Fruit fly (Drosophila melanogaster) whole organism, embryonic: ENCODE results near the gene CG8668.

Experiments used
- Adf1 ChIP-seq: fragments of 200-800 bp; sonication (Bioruptor generic); IDR thresholded peaks from 2 replicates; pipeline ENCODE4 v1.3.6; 2022; ENCODE audit warnings: missing biosample characterization, missing genetic modification characterization
- Aef1 ChIP-seq: fragments of 200-800 bp; sonication (Bioruptor generic); IDR thresholded peaks from 3 replicates; pipeline ENCODE4 v1.3.6; 2022; ENCODE audit warnings: missing biosample characterization, missing genetic modification characterization
- Asciz ChIP-seq: fragments of 200-800 bp; sonication (Bioruptor generic); optimal IDR thresholded peaks from 2 replicates; lab custom pipeline; 2017; ENCODE audit warnings: missing biosample characterization, mild to moderate bottlenecking, missing genetic modification characterization, missing genetic modification reagents
- Atf3 ChIP-seq: fragments of 200-800 bp; sonication (Bioruptor generic); optimal IDR thresholded peaks from 3 replicates; lab custom pipeline; 2016; ENCODE audit warnings: missing biosample characterization, missing genetic modification characterization
- Bgb ChIP-seq: fragments of 200-800 bp; sonication (Bioruptor generic); IDR thresholded peaks from 2 replicates; pipeline ENCODE4 v1.3.6; 2022; ENCODE audit warnings: missing biosample characterization, missing genetic modification characterization; ENCODE audit not compliant: partially characterized antibody
- CG10267 ChIP-seq: fragments of 200-800 bp; sonication (Bioruptor generic); optimal IDR thresholded peaks from 2 replicates; lab custom pipeline; 2018; ENCODE audit warnings: missing biosample characterization, mild to moderate bottlenecking, missing genetic modification characterization, moderate library complexity
- CG12391 ChIP-seq: fragments of 200-800 bp; sonication (Bioruptor generic); optimal IDR thresholded peaks from 3 replicates; lab custom pipeline; 2018; ENCODE audit warnings: missing biosample characterization, mild to moderate bottlenecking, missing genetic modification characterization, moderate library complexity
- CG15011 ChIP-seq: fragments of 200-800 bp; sonication (Bioruptor generic); optimal IDR thresholded peaks from 3 replicates; lab custom pipeline; 2018; ENCODE audit warnings: missing biosample characterization, mild to moderate bottlenecking, missing genetic modification characterization
- CG15073 ChIP-seq: fragments of 200-800 bp; sonication (Bioruptor generic); optimal IDR thresholded peaks from 2 replicates; lab custom pipeline; 2016; ENCODE audit warnings: missing biosample characterization, missing genetic modification characterization
- CG15479 ChIP-seq: fragments of 200-800 bp; sonication (Bioruptor generic); optimal IDR thresholded peaks from 3 replicates; lab custom pipeline; 2019; ENCODE audit warnings: missing biosample characterization, mild to moderate bottlenecking, missing genetic modification characterization, moderate library complexity
- CG16815 ChIP-seq: fragments of 200-800 bp; sonication (Bioruptor generic); optimal IDR thresholded peaks from 3 replicates; lab custom pipeline; 2017; ENCODE audit warnings: missing biosample characterization, mild to moderate bottlenecking, missing genetic modification characterization
- CG17328 ChIP-seq: fragments of 200-800 bp; sonication (Bioruptor generic); IDR thresholded peaks from 2 replicates; pipeline ENCODE4 v1.3.6; 2022; ENCODE audit warnings: missing biosample characterization, missing genetic modification characterization
- CG2202 ChIP-seq: fragments of 200-800 bp; sonication (Bioruptor generic); optimal IDR thresholded peaks from 2 replicates; lab custom pipeline; 2018; ENCODE audit warnings: missing biosample characterization, mild to moderate bottlenecking, missing genetic modification characterization
- CG2678 ChIP-seq: fragments of 200-800 bp; sonication (Bioruptor generic); optimal IDR thresholded peaks from 3 replicates; lab custom pipeline; 2019; ENCODE audit warnings: missing biosample characterization, mild to moderate bottlenecking, missing genetic modification characterization, moderate library complexity
- CG31441 ChIP-seq: fragments of 200-800 bp; sonication (Bioruptor generic); IDR thresholded peaks from 2 replicates; pipeline ENCODE4 v1.3.6; 2022; ENCODE audit warnings: missing biosample characterization, missing genetic modification characterization
- CG32767 ChIP-seq: fragments of 200-800 bp; sonication (Bioruptor generic); IDR thresholded peaks from 2 replicates; pipeline ENCODE4 v1.3.6; 2022; ENCODE audit warnings: missing biosample characterization, missing genetic modification characterization
- CG33213 ChIP-seq: fragments of 200-800 bp; sonication (Bioruptor generic); optimal IDR thresholded peaks from 3 replicates; lab custom pipeline; 2016; ENCODE audit warnings: missing biosample characterization, missing genetic modification characterization
- CG6272 ChIP-seq: fragments of 200-800 bp; sonication (Bioruptor generic); IDR thresholded peaks from 2 replicates; pipeline ENCODE4 v1.3.6; 2022; ENCODE audit warnings: missing biosample characterization, missing genetic modification characterization
- CG6791 ChIP-seq: fragments of 200-800 bp; sonication (Bioruptor generic); IDR thresholded peaks from 3 replicates; pipeline ENCODE4 v1.3.6; 2022; ENCODE audit warnings: missing biosample characterization, missing genetic modification characterization; ENCODE audit not compliant: partially characterized antibody
- CG7372 ChIP-seq: fragments of 200-800 bp; sonication (Bioruptor generic); IDR thresholded peaks from 2 replicates; pipeline ENCODE4 v1.3.6; 2022; ENCODE audit warnings: missing biosample characterization, missing genetic modification characterization
- CG7928 ChIP-seq: fragments of 200-800 bp; sonication (Bioruptor generic); optimal IDR thresholded peaks from 2 replicates; lab custom pipeline; 2017; ENCODE audit warnings: missing biosample characterization, mild to moderate bottlenecking, missing genetic modification characterization
- CG7963 ChIP-seq: fragments of 200-800 bp; sonication (Bioruptor generic); IDR thresholded peaks from 3 replicates; pipeline ENCODE4 v1.3.6; 2022; ENCODE audit warnings: missing biosample characterization, missing genetic modification characterization; ENCODE audit not compliant: partially characterized antibody
- CG8359 ChIP-seq: fragments of 200-800 bp; sonication (Bioruptor generic); optimal IDR thresholded peaks from 2 replicates; lab custom pipeline; 2017; ENCODE audit warnings: missing biosample characterization, mild to moderate bottlenecking, missing genetic modification characterization, borderline replicate concordance
- CG9437 ChIP-seq: fragments of 200-800 bp; sonication (Bioruptor generic); optimal IDR thresholded peaks from 2 replicates; lab custom pipeline; 2018; ENCODE audit warnings: missing biosample characterization, mild to moderate bottlenecking, missing genetic modification characterization
- Camta ChIP-seq: fragments of 200-800 bp; sonication (Bioruptor generic); optimal IDR thresholded peaks from 2 replicates; lab custom pipeline; 2016; ENCODE audit warnings: missing biosample characterization, missing genetic modification characterization
- Dek ChIP-seq: fragments of 200-800 bp; sonication (Bioruptor generic); optimal IDR thresholded peaks from 3 replicates; lab custom pipeline; 2019; ENCODE audit warnings: missing biosample characterization, mild to moderate bottlenecking, missing genetic modification characterization, moderate library complexity
- Drgx ChIP-seq: fragments of 200-800 bp; sonication (Bioruptor generic); IDR thresholded peaks from 2 replicates; pipeline ENCODE4 v1.3.6; 2022; ENCODE audit warnings: missing biosample characterization, missing genetic modification characterization
- HLH3B ChIP-seq: fragments of 200-800 bp; sonication (Bioruptor generic); IDR thresholded peaks from 2 replicates; pipeline ENCODE4 v1.3.6; 2022; ENCODE audit warnings: missing biosample characterization, missing genetic modification characterization
- Jarid2 ChIP-seq: fragments of 200-800 bp; sonication (Bioruptor generic); optimal IDR thresholded peaks from 3 replicates; lab custom pipeline; 2017; ENCODE audit warnings: mild to moderate bottlenecking, missing biosample characterization, missing genetic modification reagents, missing genetic modification characterization
- Lpt ChIP-seq: fragments of >200 bp; optimal IDR thresholded peaks from 2 replicates; lab custom pipeline; 2018; ENCODE audit warnings: missing biosample characterization, missing genetic modification characterization
- NC2β ChIP-seq: fragments of 200-800 bp; sonication (Bioruptor generic); optimal IDR thresholded peaks from 2 replicates; lab custom pipeline; 2016; ENCODE audit warnings: missing biosample characterization, missing genetic modification characterization
- Opbp ChIP-seq: fragments of 200-800 bp; sonication (Bioruptor generic); IDR thresholded peaks from 3 replicates; pipeline ENCODE4 v1.3.6; 2022; ENCODE audit warnings: missing biosample characterization, missing genetic modification characterization; ENCODE audit not compliant: partially characterized antibody
- Spps ChIP-seq: fragments of 200-800 bp; sonication (Bioruptor generic); optimal IDR thresholded peaks from 2 replicates; lab custom pipeline; 2018; ENCODE audit warnings: missing biosample characterization, mild to moderate bottlenecking, missing genetic modification characterization
- abd-A ChIP-seq: fragments of 200-800 bp; sonication (Bioruptor generic); optimal IDR thresholded peaks from 3 replicates; lab custom pipeline; 2019; ENCODE audit warnings: missing biosample characterization, mild to moderate bottlenecking, missing genetic modification characterization, moderate library complexity
- al ChIP-seq: fragments of 200-800 bp; sonication (Bioruptor generic); IDR thresholded peaks from 2 replicates; pipeline ENCODE4 v1.3.6; 2022; ENCODE audit warnings: missing biosample characterization, missing genetic modification characterization
- ci ChIP-seq: fragments of 200-800 bp; sonication (Bioruptor generic); IDR thresholded peaks from 3 replicates; pipeline ENCODE4 v1.3.6; 2022; ENCODE audit warnings: missing biosample characterization, missing genetic modification characterization
- crol ChIP-seq: fragments of 200-800 bp; sonication (Bioruptor generic); IDR thresholded peaks from 2 replicates; pipeline ENCODE4 v1.3.6; 2022; ENCODE audit warnings: missing biosample characterization, missing genetic modification characterization
- dpn ChIP-seq, 2 experiments: fragments of 200-800 bp; sonication (Bioruptor generic); optimal IDR thresholded peaks; 3 replicates each; lab custom pipeline; 2016; ENCODE audit warnings: missing biosample characterization in 2 of 2, missing genetic modification characterization in 2 of 2
- jing ChIP-seq: fragments of 200-800 bp; sonication (Bioruptor generic); optimal IDR thresholded peaks from 2 replicates; lab custom pipeline; 2018; ENCODE audit warnings: missing biosample characterization, mild to moderate bottlenecking, missing genetic modification characterization
- lov ChIP-seq, 2 experiments: fragments of 200-800 bp in 1 of 2; fragments of >200 bp in 1 of 2; sonication (Bioruptor generic) in 1 of 2; IDR thresholded peaks in 1 of 2; optimal IDR thresholded peaks in 1 of 2; 2 replicates in 1 of 2; 3 replicates in 1 of 2; pipeline versions ENCODE4 v1.3.6 to Lab custom; 2017 to 2022; ENCODE audit warnings: missing biosample characterization in 1 of 2, missing genetic modification characterization in 1 of 2
- pzg ChIP-seq: fragments of 200-800 bp; sonication (Bioruptor generic); optimal IDR thresholded peaks from 3 replicates; lab custom pipeline; 2018; ENCODE audit warnings: missing biosample characterization, mild to moderate bottlenecking, missing genetic modification characterization, moderate library complexity
- ranshi ChIP-seq: fragments of 200-800 bp; sonication (Bioruptor generic); IDR thresholded peaks from 2 replicates; pipeline ENCODE4 v1.3.6; 2022; ENCODE audit warnings: missing biosample characterization, missing genetic modification characterization
- row ChIP-seq: fragments of 200-800 bp; sonication (Bioruptor generic); IDR thresholded peaks from 3 replicates; pipeline ENCODE4 v1.3.6; 2022; ENCODE audit warnings: missing biosample characterization, missing genetic modification characterization
- salm ChIP-seq: fragments of 200-800 bp; sonication (Bioruptor generic); optimal IDR thresholded peaks from 2 replicates; lab custom pipeline; 2018; ENCODE audit warnings: missing biosample characterization, mild to moderate bottlenecking, missing genetic modification characterization
- sob ChIP-seq: fragments of 200-800 bp; sonication (Bioruptor generic); IDR thresholded peaks from 2 replicates; pipeline ENCODE4 v1.3.6; 2022; ENCODE audit warnings: missing biosample characterization, missing genetic modification characterization
- stc ChIP-seq: fragments of 200-800 bp; sonication (Bioruptor generic); IDR thresholded peaks from 2 replicates; pipeline ENCODE4 v1.3.6; 2022; ENCODE audit warnings: missing biosample characterization, missing genetic modification characterization
- tup ChIP-seq: fragments of 200-800 bp; sonication (Bioruptor generic); optimal IDR thresholded peaks from 2 replicates; lab custom pipeline; 2016; ENCODE audit warnings: missing biosample characterization, mild to moderate bottlenecking, missing genetic modification characterization, moderate library complexity
- unc-4 ChIP-seq: fragments of 200-800 bp; sonication (Bioruptor generic); IDR thresholded peaks from 2 replicates; pipeline ENCODE4 v1.3.6; 2022; ENCODE audit warnings: missing biosample characterization, missing genetic modification characterization; ENCODE audit not compliant: partially characterized antibody
- wdn ChIP-seq: fragments of 200-800 bp; sonication (Bioruptor generic); IDR thresholded peaks from 2 replicates; pipeline ENCODE4 v1.3.6; 2022; ENCODE audit warnings: missing biosample characterization, missing genetic modification characterization

The CG8668 gene

dm6 chr2L:8099615-8100375 lies 27.0 kb upstream of the CG8668 start:
- no peak for TF ChIP-seq CG15073 (GFP tag; lab: Kevin White, UChicago)
- no peak for TF ChIP-seq CG2678 (tag; lab: Kevin White, UChicago)
- no peak for TF ChIP-seq Asciz (GFP tag; lab: Kevin White, UChicago)
- no peak for TF ChIP-seq CG7928 (GFP tag; lab: Kevin White, UChicago)
- no peak for TF ChIP-seq salm (tag; lab: Kevin White, UChicago)
- TF ChIP-seq wdn (GFP tag; lab: Robert Waterston, UW), result no peak
- 0 out of 3 replicates have a peak, but pooled peaks have one; percentile 10 for TF ChIP-seq ci (GFP tag; lab: Robert Waterston, UW)
- TF ChIP-seq NC2β, result no peak
- TF ChIP-seq unc-4 (GFP tag; lab: Robert Waterston, UW), result no peak
- peak; percentile 27; the same call in 1 of the 2 replicates for TF ChIP-seq Adf1 (GFP tag; lab: Robert Waterston, UW)
- no peak for TF ChIP-seq ranshi (GFP tag; lab: Robert Waterston, UW)
- no peak; the same call in 2 of the 3 replicates for TF ChIP-seq Aef1
- no peak for TF ChIP-seq al (GFP tag; lab: Robert Waterston, UW)
- no peak for TF ChIP-seq tup
- no peak for TF ChIP-seq stc (GFP tag; lab: Robert Waterston, UW)
- no peak for TF ChIP-seq CG32767 (GFP tag; lab: Robert Waterston, UW)
- peak; percentile 42 for TF ChIP-seq CG9437
- TF ChIP-seq Drgx, result no peak
- TF ChIP-seq CG6791 (GFP tag; lab: Robert Waterston, UW), result 0 out of 3 replicates have a peak, but pooled peaks have one; percentile 48
- no peak for TF ChIP-seq CG16815 (GFP tag; lab: Kevin White, UChicago)
- TF ChIP-seq CG17328 (GFP tag; lab: Robert Waterston, UW), result no peak
- no peak for TF ChIP-seq Camta
- no peak for TF ChIP-seq CG8359 (GFP tag; lab: Kevin White, UChicago)
- no peak for TF ChIP-seq dpn (GFP tag; optimal IDR thresholded peaks at IDR 0.05; lab: Kevin White, UChicago)
- TF ChIP-seq Jarid2 (GFP tag; lab: Kevin White, UChicago), result no peak
- TF ChIP-seq jing (GFP tag; lab: Kevin White, UChicago), result no peak
- peak; percentile 85 for TF ChIP-seq CG7372 (GFP tag; lab: Robert Waterston, UW)
- TF ChIP-seq CG15479 (GFP tag; lab: Kevin White, UChicago), result no peak
- no peak for TF ChIP-seq lov (optimal IDR thresholded peaks at IDR 0.05; lab: Kevin White, UChicago)
- no peak for TF ChIP-seq lov (GFP tag; IDR thresholded peaks at IDR 0.05; lab: Robert Waterston, UW)
- TF ChIP-seq CG6272 (GFP tag; lab: Robert Waterston, UW), result no peak
- TF ChIP-seq Atf3, result no peak
- no peak for TF ChIP-seq row (GFP tag; lab: Robert Waterston, UW)
- no peak for TF ChIP-seq CG15011
- TF ChIP-seq CG2202 (tag; lab: Kevin White, UChicago), result no peak
- TF ChIP-seq CG7963 (GFP tag; lab: Robert Waterston, UW), result no peak
- TF ChIP-seq CG31441 (GFP tag; lab: Robert Waterston, UW), result no peak
- TF ChIP-seq Spps, result no peak
- TF ChIP-seq sob (GFP tag; lab: Robert Waterston, UW), result no peak
- 0 out of 2 replicates have a peak, but pooled peaks have one; percentile 25 for TF ChIP-seq Bgb
- no peak for TF ChIP-seq Dek
- TF ChIP-seq pzg (GFP tag; lab: Kevin White, UChicago), result no peak
- no peak for TF ChIP-seq CG12391 (tag; lab: Kevin White, UChicago)
- no peak for TF ChIP-seq HLH3B
- no peak for TF ChIP-seq Lpt (GFP tag; lab: Kevin White, UChicago)
- TF ChIP-seq abd-A, result peak; percentile 75
- no peak for TF ChIP-seq Opbp (GFP tag; lab: Robert Waterston, UW)
- TF ChIP-seq CG33213 (GFP tag; lab: Kevin White, UChicago), result no peak
- peak; percentile 97 for TF ChIP-seq crol (GFP tag; lab: Robert Waterston, UW)
- TF ChIP-seq CG10267, result no peak
